Fruit fly (Drosophila melanogaster) whole organism, embryonic: ENCODE measurements around the gene Phs.

ENCODE experiments used
- Dip3 ChIP-seq: fragments of 200-800 bp; sonication (Bioruptor generic); optimal IDR thresholded peaks from 3 replicates; lab custom pipeline; 2016; ENCODE audit warnings: missing biosample characterization, missing genetic modification characterization
- HmgD ChIP-seq: fragments of 200-800 bp; sonication (Bioruptor generic); optimal IDR thresholded peaks from 3 replicates; lab custom pipeline; 2016; ENCODE audit warnings: missing biosample characterization, missing genetic modification characterization
- cato ChIP-seq: fragments of 200-800 bp; sonication (Bioruptor generic); optimal IDR thresholded peaks from 2 replicates; lab custom pipeline; 2016; ENCODE audit warnings: missing biosample characterization, missing genetic modification characterization, borderline replicate concordance
- dati ChIP-seq: fragments of 200-800 bp; sonication (Bioruptor generic); IDR thresholded peaks from 2 replicates; pipeline ENCODE4 v1.3.6; 2022; ENCODE audit warnings: missing biosample characterization, missing genetic modification characterization
- seq ChIP-seq: fragments of 200-800 bp; sonication (Bioruptor generic); IDR thresholded peaks from 2 replicates; pipeline ENCODE4 v1.3.6; 2022; ENCODE audit warnings: missing biosample characterization, missing genetic modification characterization

- TF ChIP-seq Dip3 (GFP tag; lab: Kevin White, UChicago) (no peak), seq (no peak), cato (GFP tag; lab: Kevin White, UChicago) (no peak), HmgD (no peak), dati (GFP tag; lab: Robert Waterston, UW) (no peak)
Observed at dm6 chr3L:15604979-15605378, 14.7 kb upstream of the Phs start.
